Fruit fly (Drosophila melanogaster): ENCODE results near the gene CG15147.

CG15147 gene

dm6 chr2L:17588173-17589082 lies 37.8 kb downstream of the CG15147 start (continued):
- TF ChIP-seq twi (tag; optimal IDR thresholded peaks at IDR 0.05) (no peak), CG12071 (GFP tag; optimal IDR thresholded peaks at IDR 0.05) (no peak), Lim3 (GFP tag; IDR thresholded peaks at IDR 0.05) (0 out of 2 replicates have a peak, but pooled peaks have one; percentile 18), PHDP (tag; optimal IDR thresholded peaks at IDR 0.05) (peak; percentile 48), CG12659 (GFP tag; optimal IDR thresholded peaks at IDR 0.05) (peak; percentile 50), wdn (GFP tag; IDR thresholded peaks at IDR 0.05) (no peak), Meics (GFP tag; optimal IDR thresholded peaks at IDR 0.05) (peak; percentile 47), bcd (GFP tag; optimal IDR thresholded peaks at IDR 0.05) (peak; percentile 21), CG43689 (GFP tag; IDR thresholded peaks at IDR 0.05) (no peak), CG17829 (tag; optimal IDR thresholded peaks at IDR 0.05) (peak; percentile 68), grn (GFP tag; optimal IDR thresholded peaks at IDR 0.05) (no peak), H2.0 (GFP tag; IDR thresholded peaks at IDR 0.05) (no peak), CG10267 (tag; optimal IDR thresholded peaks at IDR 0.05) (peak; percentile 69), tap (tag; optimal IDR thresholded peaks at IDR 0.05) (peak; percentile 7), Hr51 (GFP tag; optimal IDR thresholded peaks at IDR 0.05) (peak in 1 of 2 experiments; percentile 61), phol (tag; optimal IDR thresholded peaks at IDR 0.05) (peak; percentile 75), nmo (GFP tag; optimal IDR thresholded peaks at IDR 0.05) (peak; percentile 82), CG8281 (tag; optimal IDR thresholded peaks at IDR 0.05) (no peak), tgo (GFP tag; IDR thresholded peaks at IDR 0.05) (no peak), CG10321 (GFP tag; IDR thresholded peaks at IDR 0.05) (no peak), CG3838 (GFP tag; optimal IDR thresholded peaks at IDR 0.05) (no peak), CG9727 (GFP tag; optimal IDR thresholded peaks at IDR 0.05) (peak; percentile 74), Xbp1 (GFP tag; optimal IDR thresholded peaks at IDR 0.05) (peak; percentile 24), fd96Cb (tag; optimal IDR thresholded peaks at IDR 0.05) (peak; percentile 57), az2 (GFP tag; optimal IDR thresholded peaks at IDR 0.05) (peak; percentile 23), grau (tag; optimal IDR thresholded peaks at IDR 0.05) (peak; percentile 72), CG2678 (tag; optimal IDR thresholded peaks at IDR 0.05) (peak; percentile 82), CG11504 (tag; optimal IDR thresholded peaks at IDR 0.05) (peak; percentile 82), CG13296 (GFP tag; optimal IDR thresholded peaks at IDR 0.05) (peak; percentile 20), CG31224 (GFP tag; IDR thresholded peaks at IDR 0.05) (peak; percentile 38; the same call in 1 of the 2 replicates), Blimp-1 (GFP tag; optimal IDR thresholded peaks at IDR 0.05) (peak; percentile 67), Med (GFP tag) (peak; percentile 58), gem (tag; optimal IDR thresholded peaks at IDR 0.05) (peak; percentile 82), CG10654 (GFP tag; optimal IDR thresholded peaks at IDR 0.05) (peak; percentile 18), CG12391 (tag; optimal IDR thresholded peaks at IDR 0.05) (peak; percentile 75), nerfin-1 (tag; optimal IDR thresholded peaks at IDR 0.05) (peak; percentile 15), zf30C (GFP tag; optimal IDR thresholded peaks at IDR 0.05) (peak; percentile 75), unpg (GFP tag; optimal IDR thresholded peaks at IDR 0.05) (peak; percentile 47), CG11456 (GFP tag; IDR thresholded peaks at IDR 0.05) (0 out of 3 replicates have a peak, but pooled peaks have one; percentile 55), kay (GFP tag; optimal IDR thresholded peaks at IDR 0.05) (peak; percentile 17), dmrt11E (tag; optimal IDR thresholded peaks at IDR 0.05) (peak; percentile 80), Aef1 (GFP tag; IDR thresholded peaks at IDR 0.05) (no peak), NfI (GFP tag; optimal IDR thresholded peaks at IDR 0.05) (no peak), CG34422 (GFP tag; IDR thresholded peaks at IDR 0.05) (no peak), CG17361 (GFP tag; IDR thresholded peaks at IDR 0.05) (peak; percentile 89), CG6689 (GFP tag; IDR thresholded peaks at IDR 0.05) (0 out of 2 replicates have a peak, but pooled peaks have one; percentile 17), Chrac-16 (GFP tag; optimal IDR thresholded peaks at IDR 0.05) (peak; percentile 22), HLHmδ (GFP tag; optimal IDR thresholded peaks at IDR 0.05) (no peak)
